Worm (Caenorhabditis elegans): ENCODE data around the gene T02H6.9.

Gene T02H6.9

ce11 chrII:721931-722330 is 43.2 kb downstream of the T02H6.9 start:
- TF ChIP-seq nhr-12 (tag; optimal IDR thresholded peaks at IDR 0.05) (no peak), hmg-11 (tag; optimal IDR thresholded peaks at IDR 0.05) (no peak), ceh-28 (tag; optimal IDR thresholded peaks at IDR 0.05) (no peak), nhr-237 (tag; optimal IDR thresholded peaks at IDR 0.05) (no peak), zag-1 (tag; optimal IDR thresholded peaks at IDR 0.05) (no peak), egl-27 (tag; optimal IDR thresholded peaks at IDR 0.05) (no peak), ceh-16 (tag; optimal IDR thresholded peaks at IDR 0.05) (no peak)

ce11 chrII:723488-723887 is 44.8 kb downstream of the T02H6.9 start, which contains the start of gene rfip-2:
Gene rfip-2 (plus strand): TSS chrII:723788.
- TF ChIP-seq fos-1 (tag; optimal IDR thresholded peaks at IDR 0.05) = no peak
- no peak for TF ChIP-seq lin-39 (tag; optimal IDR thresholded peaks at IDR 0.05)
- TF ChIP-seq lin-15B (tag; optimal IDR thresholded peaks at IDR 0.05) = no peak
- no peak for TF ChIP-seq elt-2 (tag; optimal IDR thresholded peaks at IDR 0.05)
- no peak for TF ChIP-seq ztf-4 (tag; optimal IDR thresholded peaks at IDR 0.05)
- TF ChIP-seq elt-1 (tag; optimal IDR thresholded peaks at IDR 0.05) = no peak
- no peak for TF ChIP-seq ceh-82 (tag; optimal IDR thresholded peaks at IDR 0.05)
- TF ChIP-seq nfya-1 (tag; optimal IDR thresholded peaks at IDR 0.05; ENCODE audit: insufficient read depth) = no peak
- TF ChIP-seq nhr-25 (tag; optimal IDR thresholded peaks at IDR 0.05) = no peak
- TF ChIP-seq jun-1 (tag; optimal IDR thresholded peaks at IDR 0.05) = no peak
- TF ChIP-seq unc-62 (GFP tag; optimal IDR thresholded peaks at IDR 0.05) = no peak
- TF ChIP-seq zag-1 (tag; optimal IDR thresholded peaks at IDR 0.05) = no peak
- no peak for TF ChIP-seq nhr-43 (tag; optimal IDR thresholded peaks at IDR 0.05; ENCODE audit: poor library complexity, severe bottlenecking)
- TF ChIP-seq ceh-28 (tag; optimal IDR thresholded peaks at IDR 0.05) = no peak
- TF ChIP-seq sea-2 (GFP tag; optimal IDR thresholded peaks at IDR 0.05) = no peak
- TF ChIP-seq R02D3.7 (tag; optimal IDR thresholded peaks at IDR 0.05) = no peak
- no peak for TF ChIP-seq nhr-11 (tag; optimal IDR thresholded peaks at IDR 0.05)
- no peak for TF ChIP-seq eor-1 (tag; optimal IDR thresholded peaks at IDR 0.05)

DNA sequence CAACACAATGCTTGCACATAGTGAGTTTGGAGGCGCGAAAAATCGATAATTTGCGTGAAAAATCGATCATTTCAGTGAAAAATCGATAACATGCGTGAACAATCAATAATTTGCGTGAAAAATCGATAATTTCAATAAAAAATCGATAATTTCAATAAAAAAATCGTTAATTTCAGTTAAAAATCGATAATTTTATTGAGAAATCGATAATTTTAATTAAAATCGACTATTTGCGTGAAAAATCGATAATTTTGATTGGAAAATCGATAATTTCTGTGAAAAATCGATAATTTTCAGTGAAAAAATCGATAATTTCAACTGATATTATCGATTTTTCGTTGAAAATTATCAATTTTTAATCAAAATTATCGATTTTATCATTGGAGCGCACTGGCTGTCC is 45.3 kb downstream of the T02H6.9 start:
- TF ChIP-seq nhr-28 (tag; optimal IDR thresholded peaks at IDR 0.05) (no peak), unc-62 (GFP tag; optimal IDR thresholded peaks at IDR 0.05) (no peak), nhr-12 (tag; optimal IDR thresholded peaks at IDR 0.05) (no peak), ceh-28 (tag; optimal IDR thresholded peaks at IDR 0.05) (peak; percentile 99), nhr-11 (tag; optimal IDR thresholded peaks at IDR 0.05) (no peak)

Measured in whole organism, L3 larva.